Fruit fly (Drosophila melanogaster) whole organism, adult: ENCODE results near the gene CG2145.
A peak's percentile ranks its signal among the peaks of the same experiment; 100 is the strongest.

Experiments
- CG11617 ChIP-seq: fragments of 200-800 bp; sonication (Bioruptor generic); optimal IDR thresholded peaks from 2 replicates; lab custom pipeline; 2017; ENCODE audit warnings: mild to moderate bottlenecking, missing biosample characterization, missing genetic modification reagents, missing genetic modification characterization
- CG12768 ChIP-seq: fragments of 200-800 bp; sonication (Bioruptor generic); optimal IDR thresholded peaks from 2 replicates; lab custom pipeline; 2017; ENCODE audit warnings: missing biosample characterization, missing genetic modification characterization, mild to moderate bottlenecking, moderate library complexity, missing genetic modification reagents
- CG14711 ChIP-seq: fragments of 200-800 bp; sonication (Bioruptor generic); optimal IDR thresholded peaks from 2 replicates; lab custom pipeline; 2018; ENCODE audit warnings: missing biosample characterization, mild to moderate bottlenecking, missing genetic modification characterization, moderate library complexity
- CG33017 ChIP-seq: fragments of 200-800 bp; sonication (Bioruptor generic); optimal IDR thresholded peaks from 2 replicates; lab custom pipeline; 2018; ENCODE audit warnings: missing biosample characterization, mild to moderate bottlenecking, missing genetic modification characterization, moderate library complexity
- CG7045 ChIP-seq: fragments of 200-800 bp; sonication (Bioruptor generic); optimal IDR thresholded peaks from 2 replicates; lab custom pipeline; 2017; ENCODE audit warnings: missing biosample characterization, mild to moderate bottlenecking, missing genetic modification characterization
- Hr96 ChIP-seq: fragments of 200-800 bp; sonication (Bioruptor generic); optimal IDR thresholded peaks from 2 replicates; lab custom pipeline; 2016; ENCODE audit warnings: missing biosample characterization, missing genetic modification characterization
- Mnt ChIP-seq: fragments of 200-800 bp; sonication (Bioruptor generic); optimal IDR thresholded peaks from 2 replicates; lab custom pipeline; 2016; ENCODE audit warnings: missing biosample characterization, mild to moderate bottlenecking, missing genetic modification characterization
- cnc ChIP-seq, 2 experiments: fragments of >200 bp; optimal IDR thresholded peaks; 2 replicates each; lab custom pipeline; 2017
- kay ChIP-seq: fragments of 200-800 bp; sonication (Bioruptor generic); peaks from one replicate; lab custom pipeline; 2016; ENCODE audit warnings: missing biosample characterization, missing genetic modification characterization, borderline replicate concordance
- tj ChIP-seq: fragments of 200-800 bp; sonication (Bioruptor generic); optimal IDR thresholded peaks from 3 replicates; lab custom pipeline; 2017; ENCODE audit warnings: missing biosample characterization, mild to moderate bottlenecking, missing genetic modification characterization, moderate library complexity

dm6 chrX:10899232-10899631 is 28.0 kb upstream of the CG2145 start, which contains the start of gene CG1582:
- TF ChIP-seq Hr96 (GFP tag; lab: Kevin White, UChicago) (no peak), CG11617 (GFP tag; lab: Kevin White, UChicago) (no peak), CG12768 (GFP tag; lab: Kevin White, UChicago) (no peak), CG14711 (tag; lab: Kevin White, UChicago) (peak; percentile 41), Mnt (GFP tag; lab: Kevin White, UChicago) (peak; percentile 44), CG7045 (no peak), kay (GFP tag; lab: Kevin White, UChicago) (no peak), cnc (optimal IDR thresholded peaks at IDR 0.05; lab: Kevin White, UChicago) (no peak), CG33017 (no peak), tj (peak; percentile 14)
